Fruit fly (Drosophila melanogaster): ENCODE data around the gene CG4553.

The CG4553 gene

DNA sequence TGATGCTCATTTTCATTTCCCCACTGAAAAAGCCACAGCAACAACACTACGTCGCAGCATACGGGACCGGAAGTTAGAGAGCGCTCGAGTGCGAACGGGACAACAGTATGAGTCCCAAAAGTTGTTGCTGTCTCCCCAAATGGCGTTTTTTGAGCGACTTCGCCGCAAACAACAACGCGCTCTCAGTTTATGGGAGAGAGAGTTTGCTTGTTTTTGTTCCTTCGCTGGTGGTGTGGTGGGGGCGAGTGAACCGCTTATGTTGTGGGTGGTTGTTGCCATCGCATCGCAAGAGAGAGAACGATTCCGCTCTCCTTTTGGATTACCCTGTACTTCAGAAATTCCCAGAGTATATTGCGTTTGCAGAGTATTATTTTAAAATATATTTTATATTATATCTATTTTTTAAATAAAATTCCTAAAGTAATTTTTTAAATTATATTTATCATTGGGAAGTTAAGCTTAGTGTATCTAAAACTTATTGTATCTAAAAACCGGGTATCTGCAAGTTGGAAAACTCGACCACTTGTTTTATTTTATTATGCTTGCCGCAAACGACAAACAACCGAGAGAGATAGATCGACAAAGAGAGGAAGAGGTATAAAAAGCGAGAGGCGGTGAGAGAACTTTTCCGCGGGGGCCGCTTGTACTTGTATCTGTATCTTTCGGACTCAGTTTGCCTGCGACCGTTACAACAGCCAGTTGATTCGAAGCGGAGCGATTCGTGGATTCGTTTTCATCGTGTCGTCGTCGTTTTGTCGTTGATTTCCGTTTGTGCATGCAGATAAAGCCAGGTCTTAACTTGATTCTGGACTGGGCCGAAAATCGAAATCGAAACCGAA lies 39.0 kb upstream of the CG4553 start, which contains the start of gene msi (continued):
- peak; percentile 96 for TF ChIP-seq ssp (GFP tag; IDR thresholded peaks at IDR 0.05)
- TF ChIP-seq stwl (tag; optimal IDR thresholded peaks at IDR 0.05), result peak; percentile 97
- TF ChIP-seq bbx (GFP tag; IDR thresholded peaks at IDR 0.05; ENCODE audit: partially characterized antibody), result peak; percentile 65
- peak; percentile 59 for TF ChIP-seq maf-S (GFP tag; optimal IDR thresholded peaks at IDR 0.05)
- TF ChIP-seq eyg (GFP tag; optimal IDR thresholded peaks at IDR 0.05), result peak; percentile 42
- TF ChIP-seq CG12769 (tag; optimal IDR thresholded peaks at IDR 0.05), result peak; percentile 80
- TF ChIP-seq CG34376 (GFP tag; optimal IDR thresholded peaks at IDR 0.05), result peak; percentile 79
- TF ChIP-seq Mes4 (GFP tag; optimal IDR thresholded peaks at IDR 0.05), result peak; percentile 16
- peak; percentile 99 for TF ChIP-seq E2f1 (GFP tag; IDR thresholded peaks at IDR 0.05)
- TF ChIP-seq h (optimal IDR thresholded peaks at IDR 0.05), result no peak
- peak; percentile 98 for TF ChIP-seq twi (tag; optimal IDR thresholded peaks at IDR 0.05)
- peak; percentile 100 for TF ChIP-seq Ssrp (tag; optimal IDR thresholded peaks at IDR 0.05)
- TF ChIP-seq Bgb (GFP tag; IDR thresholded peaks at IDR 0.05; ENCODE audit: partially characterized antibody), result peak; percentile 65; the same call in 1 of the 2 replicates
- TF ChIP-seq CG3726 (GFP tag; IDR thresholded peaks at IDR 0.05), result peak; percentile 98
- TF ChIP-seq CG6254 (GFP tag; optimal IDR thresholded peaks at IDR 0.05), result peak; percentile 96
- TF ChIP-seq CG8924 (tag; optimal IDR thresholded peaks at IDR 0.05), result peak; percentile 100
- TF ChIP-seq CG34224 (GFP tag; IDR thresholded peaks at IDR 0.05; ENCODE audit: partially characterized antibody), result peak; percentile 7; the same call in 2 of the 3 replicates
- TF ChIP-seq fd102C (GFP tag; optimal IDR thresholded peaks at IDR 0.05), result peak; percentile 16
- TF ChIP-seq sens (GFP tag), result peak; percentile 90
- peak; percentile 98 for TF ChIP-seq CG4730 (GFP tag; IDR thresholded peaks at IDR 0.05)
- TF ChIP-seq CG4854 (GFP tag; optimal IDR thresholded peaks at IDR 0.05), result peak; percentile 70
- TF ChIP-seq fu2 (GFP tag; optimal IDR thresholded peaks at IDR 0.05), result peak; percentile 50
- peak; percentile 100 for TF ChIP-seq dmrt99B (tag; optimal IDR thresholded peaks at IDR 0.05)
- peak; percentile 99 for TF ChIP-seq ranshi (GFP tag; IDR thresholded peaks at IDR 0.05)
- peak; percentile 91 for TF ChIP-seq dati (GFP tag; IDR thresholded peaks at IDR 0.05)
- peak; percentile 44 for TF ChIP-seq CG9609 (GFP tag; optimal IDR thresholded peaks at IDR 0.05)
- TF ChIP-seq CTCF (GFP tag; optimal IDR thresholded peaks at IDR 0.05), result peak; percentile 70
- peak; percentile 92 for TF ChIP-seq CG15696 (tag; optimal IDR thresholded peaks at IDR 0.05)
- peak; percentile 92 for TF ChIP-seq tup (GFP tag; optimal IDR thresholded peaks at IDR 0.05)
- peak; percentile 76 for TF ChIP-seq pros (GFP tag; optimal IDR thresholded peaks at IDR 0.05)
- peak; percentile 20 for TF ChIP-seq disco-r (GFP tag; optimal IDR thresholded peaks at IDR 0.05)
- peak; percentile 40 for TF ChIP-seq pho (GFP tag; optimal IDR thresholded peaks at IDR 0.05)
- TF ChIP-seq CG8765 (GFP tag; IDR thresholded peaks at IDR 0.05), result peak; percentile 92
- TF ChIP-seq Max (GFP tag; optimal IDR thresholded peaks at IDR 0.05), result peak; percentile 97
- peak; percentile 69 for TF ChIP-seq schlank (tag; optimal IDR thresholded peaks at IDR 0.05)
- peak; percentile 97 for TF ChIP-seq gce (GFP tag; IDR thresholded peaks at IDR 0.05)
- peak; percentile 57 for TF ChIP-seq corto (GFP tag; optimal IDR thresholded peaks at IDR 0.05)
- peak; percentile 95 for TF ChIP-seq chm (GFP tag; IDR thresholded peaks at IDR 0.05)
- 0 out of 3 replicates have a peak, but pooled peaks have one; percentile 21 for TF ChIP-seq CG14860 (GFP tag; IDR thresholded peaks at IDR 0.05; ENCODE audit: partially characterized antibody)
- peak; percentile 65 for TF ChIP-seq jumu (GFP tag; optimal IDR thresholded peaks at IDR 0.05)
- peak; percentile 98 for TF ChIP-seq odd (GFP tag; optimal IDR thresholded peaks at IDR 0.05)
- TF ChIP-seq sr (GFP tag; IDR thresholded peaks at IDR 0.05), result peak; percentile 94
- no peak for TF ChIP-seq CG8478 (optimal IDR thresholded peaks at IDR 0.05)
- TF ChIP-seq tx (GFP tag; optimal IDR thresholded peaks at IDR 0.05), result peak; percentile 78
- TF ChIP-seq ems (GFP tag; optimal IDR thresholded peaks at IDR 0.05), result peak; percentile 44
- TF ChIP-seq CG13296 (GFP tag; optimal IDR thresholded peaks at IDR 0.05), result peak; percentile 99
- peak; percentile 38 for TF ChIP-seq shn (GFP tag; optimal IDR thresholded peaks at IDR 0.05)
- TF ChIP-seq chn (GFP tag; optimal IDR thresholded peaks at IDR 0.05), result peak; percentile 86
- TF ChIP-seq Dip3 (GFP tag; optimal IDR thresholded peaks at IDR 0.05), result peak; percentile 56
- peak in 1 of 2 experiments; percentile 69 for TF ChIP-seq crp (GFP tag; optimal IDR thresholded peaks at IDR 0.05)

Data from whole organism, embryonic.